Worm (Caenorhabditis elegans): Measurements from ENCODE around the gene mod-1.

DNA sequence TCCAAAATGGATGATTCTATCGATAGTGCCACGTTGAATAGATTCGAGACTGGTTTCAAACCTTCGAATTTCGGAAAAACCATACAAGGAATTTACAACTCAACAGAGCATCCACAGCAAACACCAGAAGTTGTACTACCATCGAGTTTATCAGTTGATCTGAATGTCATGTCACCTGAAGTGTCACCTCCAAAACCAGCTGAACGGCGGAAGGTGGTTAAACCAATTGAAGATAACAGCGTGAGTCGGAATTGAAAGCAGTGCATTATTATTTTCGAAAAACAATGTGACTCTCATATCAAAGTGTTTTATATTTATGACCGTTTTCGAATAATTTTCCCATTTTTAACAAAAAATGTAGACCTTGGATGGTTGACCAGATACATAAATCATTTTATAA is 35.2 kb upstream of the mod-1 start:
- TF ChIP-seq F49E8.2 (tag; optimal IDR thresholded peaks at IDR 0.05; ENCODE audit: borderline replicate concordance) (no peak), nhr-6 (tag; optimal IDR thresholded peaks at IDR 0.05) (no peak), ztf-11 (tag; optimal IDR thresholded peaks at IDR 0.05) (no peak), aha-1 (tag) (no peak), ctbp-1 (GFP tag; IDR thresholded peaks at IDR 0.05) (no peak), egl-43 (GFP tag; IDR thresholded peaks at IDR 0.05) (no peak), lin-39 (tag; optimal IDR thresholded peaks at IDR 0.05) (no peak), mdt-29 (GFP tag; IDR thresholded peaks at IDR 0.05) (no peak), lsy-2 (tag; optimal IDR thresholded peaks at IDR 0.05) (no peak)
